Fruit fly (Drosophila melanogaster) whole organism, prepupa: Measurements from ENCODE around the gene ATPsynGL.

ENCODE experiments used
- CG15336 ChIP-seq: fragments of 200-800 bp; sonication (Bioruptor generic); IDR thresholded peaks from 2 replicates; pipeline ENCODE4 v1.3.6; 2022; ENCODE audit warnings: missing biosample characterization, missing genetic modification characterization
- CG8632 ChIP-seq: fragments of 200-800 bp; sonication (Bioruptor generic); optimal IDR thresholded peaks from 3 replicates; lab custom pipeline; 2016; ENCODE audit warnings: missing biosample characterization, missing genetic modification characterization

DNA sequence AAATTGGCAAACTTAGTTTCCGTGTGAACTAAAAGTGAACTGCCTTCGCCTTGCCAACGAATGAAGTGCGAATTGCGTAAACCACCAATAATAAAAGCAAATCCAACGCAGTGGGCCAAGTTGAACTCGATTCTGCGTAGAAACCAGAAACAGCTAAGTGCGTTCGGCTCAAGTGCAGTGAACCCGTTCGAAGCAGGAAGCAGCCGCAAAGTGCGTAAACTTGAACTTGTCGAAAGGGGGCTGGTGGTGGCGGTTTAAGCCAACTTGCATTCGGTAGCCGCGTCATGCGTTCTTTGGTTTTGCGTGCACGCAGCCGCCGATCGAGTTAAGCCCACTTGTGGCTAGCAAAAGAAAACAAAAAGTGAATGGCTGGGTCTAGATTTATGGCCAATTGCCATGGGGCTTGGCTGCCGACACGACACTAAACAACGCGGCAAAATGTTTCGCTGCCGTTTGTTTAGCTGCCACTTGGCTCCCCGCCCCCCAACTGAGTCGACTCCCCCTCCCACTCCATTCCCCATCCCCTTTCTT is 3.6 kb downstream of the ATPsynGL start:
- TF ChIP-seq CG8632 (GFP tag; lab: Kevin White, UChicago) (no peak), CG15336 (GFP tag; lab: Robert Waterston, UW) (no peak)
